Worm (Caenorhabditis elegans): Measurements from ENCODE around the gene bath-39.

The bath-39 gene

DNA sequence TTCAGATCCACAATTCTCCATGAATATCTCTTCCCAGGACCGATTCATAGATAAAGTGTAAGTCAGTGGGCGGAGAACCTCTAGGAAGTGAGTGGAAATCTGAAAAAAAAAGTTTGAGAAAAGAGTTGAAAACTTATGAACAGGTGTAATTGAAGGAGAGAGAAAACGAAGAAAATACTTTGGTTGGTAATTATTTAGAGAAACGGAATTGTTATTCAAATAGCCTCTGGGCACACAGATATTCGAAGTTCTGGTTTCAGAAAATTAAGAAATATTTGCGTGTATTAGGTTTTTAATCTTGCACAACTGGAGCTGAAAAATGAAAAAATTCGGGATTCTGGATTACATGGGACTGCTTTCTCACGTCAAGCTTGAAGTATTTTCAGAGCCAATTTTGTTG is 20.5 kb downstream of the bath-39 start, which contains the start of gene T10G3.2:
Gene T10G3.2, minus strand, starts transcription at position 101 of the 400 bp plus-strand sequence.
- TF ChIP-seq zip-8 (tag; optimal IDR thresholded peaks at IDR 0.05), result no peak
- no peak for TF ChIP-seq elt-1 (tag; optimal IDR thresholded peaks at IDR 0.05; ENCODE audit: borderline replicate concordance, insufficient read depth)
- no peak for TF ChIP-seq unc-39 (tag; optimal IDR thresholded peaks at IDR 0.05)
- no peak for TF ChIP-seq tbx-8 (GFP tag; optimal IDR thresholded peaks at IDR 0.05)
- TF ChIP-seq pha-4 (tag; optimal IDR thresholded peaks at IDR 0.05), result no peak

DNA sequence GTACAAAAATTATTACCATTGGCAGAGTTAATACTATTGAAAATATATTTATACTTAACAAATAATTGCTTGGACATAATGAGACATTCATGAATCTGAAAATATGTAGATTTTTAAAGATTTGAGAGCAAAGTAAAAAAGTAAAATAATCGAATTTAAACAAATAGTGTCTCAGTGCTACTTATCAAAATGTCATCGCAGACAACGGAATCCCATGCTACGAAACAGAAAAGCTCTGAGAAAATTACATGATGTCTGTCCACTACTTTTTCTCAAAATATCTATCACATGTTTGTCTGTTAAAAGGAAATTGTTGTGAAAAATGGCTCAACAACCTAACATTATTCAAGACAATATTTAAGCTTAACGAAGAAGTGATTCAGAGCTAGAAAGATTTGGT is 25.1 kb downstream of the bath-39 start, which contains the start of gene T10G3.4:
Gene T10G3.4, minus strand, starts transcription at position 101 of the 400 bp plus-strand sequence.
- TF ChIP-seq mab-5 (tag; optimal IDR thresholded peaks at IDR 0.05), result no peak
- no peak for TF ChIP-seq nhr-2 (tag; optimal IDR thresholded peaks at IDR 0.05)
- no peak for TF ChIP-seq blmp-1 (tag; optimal IDR thresholded peaks at IDR 0.05)
- no peak for TF ChIP-seq ztf-11 (tag; optimal IDR thresholded peaks at IDR 0.05)
- no peak for TF ChIP-seq cnd-1 (tag; optimal IDR thresholded peaks at IDR 0.05)
- TF ChIP-seq ces-1 (GFP tag; optimal IDR thresholded peaks at IDR 0.05), result no peak
- no peak for TF ChIP-seq lin-32 (GFP tag; optimal IDR thresholded peaks at IDR 0.05)
- TF ChIP-seq sptf-1 (tag; optimal IDR thresholded peaks at IDR 0.05), result no peak
- TF ChIP-seq lsy-2 (tag; optimal IDR thresholded peaks at IDR 0.05), result no peak
- no peak for TF ChIP-seq bed-3 (GFP tag; optimal IDR thresholded peaks at IDR 0.05)
- no peak for TF ChIP-seq nhr-76 (tag; optimal IDR thresholded peaks at IDR 0.05)
- TF ChIP-seq mep-1 (tag; optimal IDR thresholded peaks at IDR 0.05), result no peak
- no peak for TF ChIP-seq mls-2 (tag; optimal IDR thresholded peaks at IDR 0.05)
- TF ChIP-seq elt-3 (tag; optimal IDR thresholded peaks at IDR 0.05), result no peak
- TF ChIP-seq ceh-43 (GFP tag; optimal IDR thresholded peaks at IDR 0.05), result no peak
- TF ChIP-seq ham-2 (GFP tag; optimal IDR thresholded peaks at IDR 0.05), result no peak

DNA sequence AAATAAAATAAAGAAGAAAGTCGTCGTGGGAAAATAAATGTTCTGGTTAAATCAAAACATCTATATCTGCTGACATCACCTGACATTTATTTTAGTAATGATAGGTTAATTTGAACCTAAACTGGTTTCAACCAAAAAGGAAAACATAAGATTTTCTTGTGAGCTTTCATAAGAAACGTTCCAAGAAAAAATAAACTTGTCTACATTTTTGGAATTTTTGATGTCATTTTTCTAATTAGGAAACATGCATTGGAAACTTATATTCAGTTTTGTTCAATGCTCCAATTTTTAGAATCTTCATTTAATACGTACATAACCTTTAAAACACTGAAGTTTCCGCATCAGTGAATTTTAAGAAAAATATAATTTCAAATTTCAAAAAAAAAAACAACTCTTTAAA is 26.5 kb downstream of the bath-39 start:
- TF ChIP-seq mep-1 (tag; optimal IDR thresholded peaks at IDR 0.05) (no peak), ces-1 (GFP tag; optimal IDR thresholded peaks at IDR 0.05) (no peak), pha-4 (tag; optimal IDR thresholded peaks at IDR 0.05) (no peak), mab-5 (tag; optimal IDR thresholded peaks at IDR 0.05) (no peak), nhr-2 (tag; optimal IDR thresholded peaks at IDR 0.05) (no peak), drap-1 (GFP tag; optimal IDR thresholded peaks at IDR 0.05) (no peak), unc-39 (tag; optimal IDR thresholded peaks at IDR 0.05) (no peak), zip-8 (tag; optimal IDR thresholded peaks at IDR 0.05) (no peak), ceh-43 (GFP tag; optimal IDR thresholded peaks at IDR 0.05) (no peak), unc-62 (GFP tag; optimal IDR thresholded peaks at IDR 0.05) (no peak), lin-13 (tag; optimal IDR thresholded peaks at IDR 0.05) (no peak)

DNA sequence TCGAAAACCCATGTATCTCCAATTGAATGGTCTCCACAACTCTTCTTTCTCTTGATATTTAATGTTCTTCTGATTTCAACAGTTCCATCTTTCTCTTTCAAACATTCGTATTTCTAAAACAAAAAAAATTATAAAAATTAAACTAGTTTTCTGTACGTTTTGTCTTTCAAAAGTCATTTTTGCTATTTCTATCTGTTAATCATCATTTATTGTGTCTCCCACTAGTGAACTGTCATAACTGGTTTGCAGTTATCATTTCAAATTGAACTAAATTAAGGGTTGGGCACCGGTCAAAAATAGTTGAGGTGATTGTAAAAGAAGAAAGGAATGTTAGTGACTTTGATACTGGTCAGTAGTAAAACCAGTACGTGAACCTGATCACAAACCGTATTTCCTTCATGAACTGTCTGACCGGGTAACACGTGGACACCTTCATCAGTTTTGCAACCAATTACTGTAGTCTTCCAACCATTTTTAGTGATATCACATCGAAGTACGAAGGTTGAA is 29.1 kb downstream of the bath-39 start:
- no peak for TF ChIP-seq elt-3 (tag; optimal IDR thresholded peaks at IDR 0.05)
- TF ChIP-seq bed-3 (GFP tag; optimal IDR thresholded peaks at IDR 0.05), result no peak
- TF ChIP-seq cnd-1 (tag; optimal IDR thresholded peaks at IDR 0.05), result no peak
- TF ChIP-seq zip-8 (tag; optimal IDR thresholded peaks at IDR 0.05), result no peak
- TF ChIP-seq mep-1 (tag; optimal IDR thresholded peaks at IDR 0.05), result no peak
- no peak for TF ChIP-seq M03D4.4 (tag; optimal IDR thresholded peaks at IDR 0.05)
- no peak for TF ChIP-seq ces-1 (GFP tag; optimal IDR thresholded peaks at IDR 0.05)
- no peak for TF ChIP-seq ceh-39 (tag; optimal IDR thresholded peaks at IDR 0.05)
- no peak for TF ChIP-seq ceh-83 (GFP tag; optimal IDR thresholded peaks at IDR 0.05)

DNA sequence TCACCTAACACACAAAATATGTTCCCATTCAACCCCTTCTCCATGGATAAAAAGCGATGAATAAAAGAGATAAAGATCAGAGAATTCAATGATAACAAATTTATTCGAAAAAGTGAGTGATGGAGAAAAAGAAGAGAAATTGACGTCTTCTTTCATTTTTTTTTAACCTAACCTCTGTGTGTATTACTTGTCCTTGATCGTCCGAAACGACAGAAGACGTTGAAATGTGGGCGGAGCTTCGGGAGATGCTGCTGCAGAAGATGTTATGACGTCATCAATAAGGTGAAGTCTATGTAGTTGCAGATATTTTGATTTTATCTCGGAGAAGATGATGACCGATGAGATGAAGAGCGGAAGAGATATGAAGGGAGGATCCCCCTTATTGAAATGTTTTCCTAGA is 30.6 kb downstream of the bath-39 start, which contains the start of gene T10G3.3:
Gene T10G3.3, minus strand, starts transcription at position 370 of the 400 bp plus-strand sequence.
- peak; percentile 74 for TF ChIP-seq zip-8 (tag; optimal IDR thresholded peaks at IDR 0.05)
- no peak for TF ChIP-seq mab-5 (tag; optimal IDR thresholded peaks at IDR 0.05)
- no peak for TF ChIP-seq lin-13 (tag; optimal IDR thresholded peaks at IDR 0.05)
- TF ChIP-seq elt-1 (tag; optimal IDR thresholded peaks at IDR 0.05; ENCODE audit: borderline replicate concordance, insufficient read depth), result peak; percentile 85
- no peak for TF ChIP-seq ceh-83 (GFP tag; optimal IDR thresholded peaks at IDR 0.05)
- TF ChIP-seq nhr-12 (tag; optimal IDR thresholded peaks at IDR 0.05), result no peak
- no peak for TF ChIP-seq nhr-76 (tag; optimal IDR thresholded peaks at IDR 0.05)
- no peak for TF ChIP-seq ces-1 (GFP tag; optimal IDR thresholded peaks at IDR 0.05)
- TF ChIP-seq mep-1 (tag; optimal IDR thresholded peaks at IDR 0.05), result no peak
- TF ChIP-seq nhr-237 (tag; optimal IDR thresholded peaks at IDR 0.05), result no peak
- no peak for TF ChIP-seq unc-39 (tag; optimal IDR thresholded peaks at IDR 0.05)
- TF ChIP-seq ceh-39 (tag; optimal IDR thresholded peaks at IDR 0.05), result no peak
- no peak for TF ChIP-seq ceh-43 (GFP tag; optimal IDR thresholded peaks at IDR 0.05)
- TF ChIP-seq bed-3 (GFP tag; optimal IDR thresholded peaks at IDR 0.05), result no peak
- TF ChIP-seq flh-1 (GFP tag; optimal IDR thresholded peaks at IDR 0.05), result no peak
